Worm (Caenorhabditis elegans) whole organism, late embryonic: Measurements from ENCODE around the gene F20D1.22.

ENCODE experiments used
- T23F11.4 ChIP-seq: fragments of 200-800 bp; sonication (Bioruptor generic); optimal IDR thresholded peaks from 2 replicates; lab custom pipeline; 2018; ENCODE audit warnings: mild to moderate bottlenecking, missing genetic modification characterization, missing compliant biosample characterization
- ceh-9 ChIP-seq: sonication (generic microtip); optimal IDR thresholded peaks from 2 replicates; lab custom pipeline; 2016; ENCODE audit warnings: mild to moderate bottlenecking, missing genetic modification characterization, inconsistent platforms, missing compliant biosample characterization
- lin-11 ChIP-seq: fragments of 200-800 bp; sonication (Bioruptor generic); optimal IDR thresholded peaks from 2 replicates; lab custom pipeline; 2018; ENCODE audit warnings: mild to moderate bottlenecking, missing genetic modification characterization, missing compliant biosample characterization
- nhr-11 ChIP-seq: fragments of 150-350 bp; optimal IDR thresholded peaks from 2 replicates; lab custom pipeline; 2014; ENCODE audit warnings: missing biosample characterization, missing genetic modification characterization
- npax-4 ChIP-seq: sonication (generic microtip); optimal IDR thresholded peaks from 2 replicates; lab custom pipeline; 2016; ENCODE audit warnings: missing genetic modification characterization, missing compliant biosample characterization
- sox-4 ChIP-seq: sonication (generic microtip); optimal IDR thresholded peaks from 2 replicates; lab custom pipeline; 2017; ENCODE audit warnings: mild to moderate bottlenecking, missing genetic modification characterization, inconsistent platforms, missing compliant biosample characterization
- unc-55 ChIP-seq: sonication (generic microtip); optimal IDR thresholded peaks from 2 replicates; lab custom pipeline; 2017; ENCODE audit warnings: missing biosample characterization, missing genetic modification reagents, missing genetic modification characterization
- zip-5 ChIP-seq: sonication (generic microtip); optimal IDR thresholded peaks from 2 replicates; lab custom pipeline; 2016; ENCODE audit warnings: missing genetic modification characterization, missing compliant biosample characterization

ce11 chrX:14946217-14946463 is 20.5 kb upstream of the F20D1.22 start, which contains the start of gene mrp-5:
- TF ChIP-seq ceh-9 (tag; lab: Kevin White, UChicago) = no peak
- no peak for TF ChIP-seq npax-4 (tag; lab: Kevin White, UChicago)
- no peak for TF ChIP-seq nhr-11 (tag; lab: Kevin White, UChicago)
- no peak for TF ChIP-seq unc-55
- TF ChIP-seq zip-5 (tag; lab: Kevin White, UChicago) = no peak
- TF ChIP-seq T23F11.4 = no peak
- TF ChIP-seq sox-4 = no peak
- no peak for TF ChIP-seq lin-11 (tag; lab: Kevin White, UChicago)
